Fruit fly (Drosophila melanogaster) whole organism, embryonic: Measurements from ENCODE around the gene drongo.

Source experiments
- ATbp ChIP-seq: fragments of 200-800 bp; sonication (Bioruptor generic); optimal IDR thresholded peaks from 2 replicates; lab custom pipeline; 2017; ENCODE audit warnings: missing biosample characterization, mild to moderate bottlenecking, missing genetic modification characterization, missing genetic modification reagents
- CG11093 ChIP-seq: fragments of 200-800 bp; sonication (Bioruptor generic); IDR thresholded peaks from 3 replicates; pipeline ENCODE4 v1.3.6; 2022; ENCODE audit warnings: missing biosample characterization, missing genetic modification characterization
- CG11456 ChIP-seq: fragments of 200-800 bp; sonication (Bioruptor generic); IDR thresholded peaks from 3 replicates; pipeline ENCODE4 v1.3.6; 2022; ENCODE audit warnings: missing biosample characterization, missing genetic modification characterization
- CG13296 ChIP-seq: fragments of 200-800 bp; sonication (Bioruptor generic); optimal IDR thresholded peaks from 3 replicates; lab custom pipeline; 2018; ENCODE audit warnings: missing biosample characterization, mild to moderate bottlenecking, missing genetic modification characterization
- CG13424 ChIP-seq: fragments of 200-800 bp; sonication (Bioruptor generic); optimal IDR thresholded peaks from 2 replicates; lab custom pipeline; 2019; ENCODE audit warnings: missing biosample characterization, mild to moderate bottlenecking, missing genetic modification characterization, moderate library complexity
- CG13894 ChIP-seq: fragments of 200-800 bp; sonication (Bioruptor generic); optimal IDR thresholded peaks from 3 replicates; lab custom pipeline; 2018; ENCODE audit warnings: missing biosample characterization, mild to moderate bottlenecking, missing genetic modification characterization, moderate library complexity
- CG1529 ChIP-seq: fragments of 200-800 bp; sonication (Bioruptor generic); optimal IDR thresholded peaks from 3 replicates; lab custom pipeline; 2018; ENCODE audit warnings: missing biosample characterization, missing genetic modification characterization
- CG1603 ChIP-seq: fragments of 200-800 bp; sonication (Bioruptor generic); optimal IDR thresholded peaks from 2 replicates; lab custom pipeline; 2019; ENCODE audit warnings: missing biosample characterization, mild to moderate bottlenecking, missing genetic modification characterization, moderate library complexity
- CG18619 ChIP-seq: fragments of 200-800 bp; sonication (Bioruptor generic); optimal IDR thresholded peaks from 3 replicates; lab custom pipeline; 2017; ENCODE audit warnings: missing biosample characterization, mild to moderate bottlenecking, missing genetic modification characterization
- CG2678 ChIP-seq: fragments of 200-800 bp; sonication (Bioruptor generic); optimal IDR thresholded peaks from 3 replicates; lab custom pipeline; 2019; ENCODE audit warnings: missing biosample characterization, mild to moderate bottlenecking, missing genetic modification characterization, moderate library complexity
- CG32532 ChIP-seq: fragments of 200-800 bp; sonication (Bioruptor generic); IDR thresholded peaks from 2 replicates; pipeline ENCODE4 v1.3.6; 2022; ENCODE audit warnings: missing biosample characterization, missing genetic modification characterization
- CG7963 ChIP-seq: fragments of 200-800 bp; sonication (Bioruptor generic); IDR thresholded peaks from 3 replicates; pipeline ENCODE4 v1.3.6; 2022; ENCODE audit warnings: missing biosample characterization, missing genetic modification characterization; ENCODE audit not compliant: partially characterized antibody
- CG8290 ChIP-seq, 3 experiments: fragments of 200-800 bp; sonication (Bioruptor generic); optimal IDR thresholded peaks; 2 replicates each; lab custom pipeline; 2016 to 2019; ENCODE audit warnings: missing biosample characterization in 3 of 3, missing genetic modification characterization in 3 of 3, mild to moderate bottlenecking in 2 of 3, moderate library complexity in 1 of 3
- CG9437 ChIP-seq: fragments of 200-800 bp; sonication (Bioruptor generic); optimal IDR thresholded peaks from 2 replicates; lab custom pipeline; 2018; ENCODE audit warnings: missing biosample characterization, mild to moderate bottlenecking, missing genetic modification characterization
- CG9876 ChIP-seq: fragments of 200-800 bp; sonication (Bioruptor generic); optimal IDR thresholded peaks from 2 replicates; lab custom pipeline; 2016; ENCODE audit warnings: missing biosample characterization, missing genetic modification characterization
- D19B ChIP-seq: fragments of 200-800 bp; sonication (Bioruptor generic); optimal IDR thresholded peaks from 2 replicates; lab custom pipeline; 2017; ENCODE audit warnings: missing biosample characterization, mild to moderate bottlenecking, missing genetic modification characterization
- Doc3 ChIP-seq: fragments of 200-800 bp; sonication (Bioruptor generic); IDR thresholded peaks from 3 replicates; pipeline ENCODE4 v1.3.6; 2022; ENCODE audit warnings: missing biosample characterization, missing genetic modification characterization; ENCODE audit not compliant: partially characterized antibody
- ERR ChIP-seq: fragments of 200-800 bp; sonication (Bioruptor generic); optimal IDR thresholded peaks from 2 replicates; lab custom pipeline; 2016; ENCODE audit warnings: missing biosample characterization, missing genetic modification characterization
- Ets65A ChIP-seq: fragments of 200-800 bp; sonication (Bioruptor generic); peaks from one replicate; lab custom pipeline; 2016; ENCODE audit warnings: missing biosample characterization, missing genetic modification characterization
- H2.0 ChIP-seq: fragments of 200-800 bp; sonication (Bioruptor generic); IDR thresholded peaks from 2 replicates; pipeline ENCODE4 v1.3.6; 2022; ENCODE audit warnings: missing biosample characterization, missing genetic modification characterization
- HHEX ChIP-seq: fragments of 200-800 bp; sonication (Bioruptor generic); optimal IDR thresholded peaks from 3 replicates; lab custom pipeline; 2017; ENCODE audit warnings: missing biosample characterization, mild to moderate bottlenecking, missing genetic modification characterization, missing genetic modification reagents
- HmgD ChIP-seq: fragments of 200-800 bp; sonication (Bioruptor generic); optimal IDR thresholded peaks from 3 replicates; lab custom pipeline; 2016; ENCODE audit warnings: missing biosample characterization, missing genetic modification characterization
- Hmr ChIP-seq: fragments of 200-800 bp; sonication (Bioruptor generic); optimal IDR thresholded peaks from 3 replicates; lab custom pipeline; 2017; ENCODE audit warnings: mild to moderate bottlenecking, missing biosample characterization, missing genetic modification reagents, missing genetic modification characterization
- Hr39 ChIP-seq: fragments of >200 bp; optimal IDR thresholded peaks from 2 replicates; lab custom pipeline; 2017
- MTF-1 ChIP-seq: fragments of 200-800 bp; sonication (Bioruptor generic); optimal IDR thresholded peaks from 2 replicates; lab custom pipeline; 2018; ENCODE audit warnings: missing biosample characterization, mild to moderate bottlenecking, missing genetic modification characterization, borderline replicate concordance
- Med ChIP-seq: fragments of 200-800 bp; sonication (Bioruptor generic); peaks from one replicate; lab custom pipeline; 2016; ENCODE audit warnings: missing biosample characterization, missing genetic modification characterization, mild to moderate bottlenecking, inconsistent platforms, moderate library complexity
- Neu2 ChIP-seq: fragments of 200-800 bp; sonication (Bioruptor generic); optimal IDR thresholded peaks from 3 replicates; lab custom pipeline; 2016; ENCODE audit warnings: missing biosample characterization, missing genetic modification characterization, borderline replicate concordance
- NfI ChIP-seq: fragments of 200-800 bp; sonication (Bioruptor generic); optimal IDR thresholded peaks from 3 replicates; lab custom pipeline; 2018; ENCODE audit warnings: missing biosample characterization, mild to moderate bottlenecking, missing genetic modification characterization, moderate library complexity
- Ptx1 ChIP-seq: fragments of 200-800 bp; sonication (Bioruptor generic); IDR thresholded peaks from 2 replicates; pipeline ENCODE4 v1.3.6; 2022; ENCODE audit warnings: missing biosample characterization, missing genetic modification characterization
- Vsx1 ChIP-seq: fragments of 200-800 bp; sonication (Bioruptor generic); optimal IDR thresholded peaks from 2 replicates; lab custom pipeline; 2017; ENCODE audit warnings: missing biosample characterization, mild to moderate bottlenecking, missing genetic modification characterization, missing genetic modification reagents
- chm ChIP-seq: fragments of 200-800 bp; sonication (Bioruptor generic); IDR thresholded peaks from 2 replicates; pipeline ENCODE4 v1.3.6; 2022; ENCODE audit warnings: missing biosample characterization, missing genetic modification characterization
- danr ChIP-seq: fragments of 200-800 bp; sonication (Bioruptor generic); IDR thresholded peaks from 2 replicates; pipeline ENCODE4 v1.3.6; 2022; ENCODE audit warnings: missing biosample characterization, missing genetic modification characterization
- dmrt99B ChIP-seq: fragments of 200-800 bp; sonication (Bioruptor generic); optimal IDR thresholded peaks from 2 replicates; lab custom pipeline; 2018; ENCODE audit warnings: missing biosample characterization, mild to moderate bottlenecking, missing genetic modification characterization, moderate library complexity
- eyg ChIP-seq: fragments of 200-800 bp; sonication (Bioruptor generic); optimal IDR thresholded peaks from 3 replicates; lab custom pipeline; 2016; ENCODE audit warnings: missing biosample characterization, missing genetic modification characterization
- gce ChIP-seq: fragments of 200-800 bp; sonication (Bioruptor generic); IDR thresholded peaks from 3 replicates; pipeline ENCODE4 v1.3.6; 2022; ENCODE audit warnings: missing biosample characterization, missing genetic modification characterization
- grau ChIP-seq: fragments of 200-800 bp; optimal IDR thresholded peaks from 3 replicates; lab custom pipeline; 2019; ENCODE audit warnings: missing biosample characterization, mild to moderate bottlenecking, missing genetic modification characterization, moderate library complexity
- insv ChIP-seq, 2 experiments: fragments of 200-800 bp; sonication (Bioruptor generic); optimal IDR thresholded peaks; 3 replicates each; lab custom pipeline; 2016 to 2018; ENCODE audit warnings: missing biosample characterization in 2 of 2, missing genetic modification characterization in 2 of 2
- prd ChIP-seq, 3 experiments: fragments of >200 bp in 2 of 3; fragments of 200-800 bp in 1 of 3; sonication (Bioruptor generic) in 1 of 3; optimal IDR thresholded peaks in 2 of 3; IDR thresholded peaks in 1 of 3; 2 replicates in 2 of 3; 3 replicates in 1 of 3; pipeline versions ENCODE4 v1.3.6 to Lab custom; 2017 to 2022; ENCODE audit warnings: missing biosample characterization in 1 of 3, missing genetic modification characterization in 1 of 3
- row ChIP-seq: fragments of 200-800 bp; sonication (Bioruptor generic); IDR thresholded peaks from 3 replicates; pipeline ENCODE4 v1.3.6; 2022; ENCODE audit warnings: missing biosample characterization, missing genetic modification characterization
- schlank ChIP-seq: fragments of 200-800 bp; sonication (Bioruptor generic); optimal IDR thresholded peaks from 2 replicates; lab custom pipeline; 2018; ENCODE audit warnings: missing biosample characterization, mild to moderate bottlenecking, missing genetic modification characterization
- sens ChIP-seq: fragments of 200-800 bp; sonication (Bioruptor generic); peaks from one replicate; lab custom pipeline; 2016; ENCODE audit warnings: missing biosample characterization, missing genetic modification characterization
- sisA ChIP-seq: fragments of 200-800 bp; sonication (Bioruptor generic); IDR thresholded peaks from 2 replicates; pipeline ENCODE4 v1.3.6; 2022; ENCODE audit warnings: missing biosample characterization, missing genetic modification characterization
- slbo ChIP-seq: fragments of 200-800 bp; sonication (Bioruptor generic); IDR thresholded peaks from 2 replicates; pipeline ENCODE4 v1.3.6; 2022; ENCODE audit warnings: missing biosample characterization, missing genetic modification characterization
- twi ChIP-seq: fragments of 200-800 bp; optimal IDR thresholded peaks from 2 replicates; lab custom pipeline; 2019; ENCODE audit warnings: missing biosample characterization, mild to moderate bottlenecking, missing genetic modification characterization, moderate library complexity
- unc-4 ChIP-seq: fragments of 200-800 bp; sonication (Bioruptor generic); IDR thresholded peaks from 2 replicates; pipeline ENCODE4 v1.3.6; 2022; ENCODE audit warnings: missing biosample characterization, missing genetic modification characterization; ENCODE audit not compliant: partially characterized antibody
- zen ChIP-seq: fragments of 200-800 bp; sonication (Bioruptor generic); optimal IDR thresholded peaks from 3 replicates; lab custom pipeline; 2018; ENCODE audit warnings: missing biosample characterization, mild to moderate bottlenecking, missing genetic modification characterization, moderate library complexity

drongo gene

dm6 chr2L:895448-895847 is 44.6 kb upstream of the drongo start:
- peak; percentile 23 for TF ChIP-seq CG1603 (tag; lab: Kevin White, UChicago)
- TF ChIP-seq Ets65A (GFP tag; lab: Kevin White, UChicago): peak; percentile 82
- TF ChIP-seq MTF-1 (GFP tag; lab: Kevin White, UChicago): no peak
- no peak for TF ChIP-seq prd (optimal IDR thresholded peaks at IDR 0.05; lab: Kevin White, UChicago)
- TF ChIP-seq prd (GFP tag; IDR thresholded peaks at IDR 0.05; lab: Robert Waterston, UW): 0 out of 3 replicates have a peak, but pooled peaks have one; percentile 20
- no peak for TF ChIP-seq ATbp (GFP tag; lab: Kevin White, UChicago)
- peak; percentile 46 for TF ChIP-seq sisA (GFP tag; lab: Robert Waterston, UW)
- TF ChIP-seq Med: peak; percentile 68
- no peak for TF ChIP-seq Hr39 (lab: Kevin White, UChicago)
- no peak for TF ChIP-seq CG8290 (GFP tag; optimal IDR thresholded peaks at IDR 0.05; lab: Kevin White, UChicago)
- peak in 1 of 2 experiments; percentile 7 for TF ChIP-seq CG8290 (tag; optimal IDR thresholded peaks at IDR 0.05; lab: Kevin White, UChicago)

- TF ChIP-seq CG18619 (GFP tag; lab: Kevin White, UChicago) (no peak), Ets65A (GFP tag; lab: Kevin White, UChicago) (peak; percentile 3), D19B (GFP tag; lab: Kevin White, UChicago) (peak; percentile 62), Ptx1 (GFP tag; lab: Robert Waterston, UW) (peak; percentile 19; the same call in 1 of the 2 replicates), CG13894 (tag; lab: Kevin White, UChicago) (peak; percentile 71), sens (GFP tag; lab: Kevin White, UChicago) (peak; percentile 60), row (GFP tag; lab: Robert Waterston, UW) (peak; percentile 46; the same call in 2 of the 3 replicates), CG2678 (tag; lab: Kevin White, UChicago) (peak; percentile 10), ERR (no peak), Med (peak; percentile 17), CG1529 (no peak), Doc3 (no peak), slbo (GFP tag; lab: Robert Waterston, UW) (peak; percentile 29; the same call in 1 of the 2 replicates)
Observed at dm6 chr2L:893171-893570, 42.3 kb upstream of the drongo start.

- TF ChIP-seq CG7963 (GFP tag; lab: Robert Waterston, UW): no peak
- no peak for TF ChIP-seq danr
- TF ChIP-seq CG9437: no peak
- no peak for TF ChIP-seq Vsx1 (GFP tag; lab: Kevin White, UChicago)
- TF ChIP-seq CG13296 (GFP tag; lab: Kevin White, UChicago): peak; percentile 9
- TF ChIP-seq Neu2 (GFP tag; lab: Kevin White, UChicago): no peak
- no peak for TF ChIP-seq unc-4 (GFP tag; lab: Robert Waterston, UW)
- TF ChIP-seq HHEX (GFP tag; lab: Kevin White, UChicago): peak; percentile 9
- peak; percentile 53 for TF ChIP-seq Hmr (GFP tag; lab: Kevin White, UChicago)
- no peak for TF ChIP-seq insv (GFP tag; optimal IDR thresholded peaks at IDR 0.05; lab: Kevin White, UChicago)
- no peak for TF ChIP-seq H2.0
- TF ChIP-seq CG11456 (GFP tag; lab: Robert Waterston, UW): peak; percentile 64; the same call in 1 of the 3 replicates
- TF ChIP-seq zen (tag; lab: Kevin White, UChicago): peak; percentile 24
- TF ChIP-seq CG13424 (tag; lab: Kevin White, UChicago): peak; percentile 44
- no peak for TF ChIP-seq schlank (tag; lab: Kevin White, UChicago)
- 0 out of 3 replicates have a peak, but pooled peaks have one; percentile 35 for TF ChIP-seq gce (GFP tag; lab: Robert Waterston, UW)
- no peak for TF ChIP-seq CG9876
- TF ChIP-seq chm: no peak
- TF ChIP-seq CG32532 (GFP tag; lab: Robert Waterston, UW): no peak
- TF ChIP-seq eyg (GFP tag; lab: Kevin White, UChicago): no peak
- TF ChIP-seq CG11093 (GFP tag; lab: Robert Waterston, UW): peak; percentile 29; the same call in 1 of the 3 replicates
- peak; percentile 51; the same call in 2 of the 3 replicates for TF ChIP-seq row (GFP tag; lab: Robert Waterston, UW)
- no peak; the same call in 2 of the 3 replicates for TF ChIP-seq Doc3
- no peak for TF ChIP-seq twi
- TF ChIP-seq grau: peak; percentile 41
- peak; percentile 55 for TF ChIP-seq dmrt99B (tag; lab: Kevin White, UChicago)
- TF ChIP-seq HmgD (GFP tag; lab: Kevin White, UChicago): no peak
- TF ChIP-seq NfI (GFP tag; lab: Kevin White, UChicago): peak; percentile 33
Observed at dm6 chr2L:892461-892860, 41.6 kb upstream of the drongo start.
